Fruit fly (Drosophila melanogaster) whole organism, embryonic: ENCODE measurements around the gene CG17327.
A peak's percentile ranks its signal among the peaks of the same experiment; 100 is the strongest.

ENCODE experiments used
- Awh ChIP-seq: fragments of 200-800 bp; sonication (Bioruptor generic); IDR thresholded peaks from 2 replicates; pipeline ENCODE4, ENCODE4 v1.3.6; 2022; ENCODE audit warnings: missing biosample characterization, missing genetic modification characterization
- Bgb ChIP-seq: fragments of 200-800 bp; sonication (Bioruptor generic); IDR thresholded peaks from 2 replicates; pipeline ENCODE4 v1.3.6; 2022; ENCODE audit warnings: missing biosample characterization, missing genetic modification characterization; ENCODE audit not compliant: partially characterized antibody
- CG1024 ChIP-seq: fragments of 200-800 bp; sonication (Bioruptor generic); IDR thresholded peaks from 2 replicates; pipeline ENCODE4 v1.3.6; 2022; ENCODE audit warnings: missing biosample characterization, missing genetic modification characterization
- CG10274 ChIP-seq: fragments of 200-800 bp; sonication (Bioruptor generic); optimal IDR thresholded peaks from 3 replicates; lab custom pipeline; 2017; ENCODE audit warnings: missing biosample characterization, mild to moderate bottlenecking, missing genetic modification characterization
- CG10462 ChIP-seq: fragments of 200-800 bp; sonication (Bioruptor generic); optimal IDR thresholded peaks from 2 replicates; lab custom pipeline; 2016; ENCODE audit warnings: missing biosample characterization, missing genetic modification characterization
- CG10543 ChIP-seq: fragments of 200-800 bp; sonication (Bioruptor generic); optimal IDR thresholded peaks from 3 replicates; lab custom pipeline; 2017; ENCODE audit warnings: missing biosample characterization, mild to moderate bottlenecking, missing genetic modification characterization, moderate library complexity
- CG11696 ChIP-seq: fragments of 200-800 bp; sonication (Bioruptor generic); IDR thresholded peaks from 2 replicates; pipeline ENCODE4 v1.3.6; 2022; ENCODE audit warnings: missing biosample characterization, missing genetic modification characterization
- CG12071 ChIP-seq: fragments of 200-800 bp; sonication (Bioruptor generic); optimal IDR thresholded peaks from 3 replicates; lab custom pipeline; 2018; ENCODE audit warnings: missing biosample characterization, mild to moderate bottlenecking, missing genetic modification characterization
- CG12299 ChIP-seq: fragments of 200-800 bp; sonication (Bioruptor generic); optimal IDR thresholded peaks from 2 replicates; lab custom pipeline; 2018; ENCODE audit warnings: missing biosample characterization, mild to moderate bottlenecking, missing genetic modification characterization
- CG13775 ChIP-seq: fragments of 200-800 bp; sonication (Bioruptor generic); optimal IDR thresholded peaks from 3 replicates; lab custom pipeline; 2017; ENCODE audit warnings: missing biosample characterization, mild to moderate bottlenecking, missing genetic modification characterization
- CG17612 ChIP-seq: fragments of 200-800 bp; sonication (Bioruptor generic); IDR thresholded peaks from 2 replicates; pipeline ENCODE4 v1.3.6; 2022; ENCODE audit warnings: missing biosample characterization, missing genetic modification characterization
- CG17802 ChIP-seq: fragments of 200-800 bp; sonication (Bioruptor generic); optimal IDR thresholded peaks from 2 replicates; lab custom pipeline; 2018; ENCODE audit warnings: missing biosample characterization, mild to moderate bottlenecking, missing genetic modification characterization, moderate library complexity
- CG18599 ChIP-seq: fragments of 200-800 bp; sonication (Bioruptor generic); optimal IDR thresholded peaks from 3 replicates; lab custom pipeline; 2017; ENCODE audit warnings: missing biosample characterization, missing genetic modification characterization, mild to moderate bottlenecking, moderate library complexity, missing genetic modification reagents
- CG34422 ChIP-seq: fragments of 200-800 bp; sonication (Bioruptor generic); IDR thresholded peaks from 3 replicates; pipeline ENCODE4 v1.3.6; 2022; ENCODE audit warnings: missing biosample characterization, missing genetic modification characterization
- CG3847 ChIP-seq: fragments of 200-800 bp; sonication (Bioruptor generic); IDR thresholded peaks from 2 replicates; pipeline ENCODE4 v1.3.6; 2022; ENCODE audit warnings: missing biosample characterization, missing genetic modification characterization
- CG43689 ChIP-seq: fragments of 200-800 bp; sonication (Bioruptor generic); IDR thresholded peaks from 2 replicates; pipeline ENCODE4 v1.3.6; 2022; ENCODE audit warnings: missing biosample characterization, missing genetic modification characterization
- CG7786 ChIP-seq: fragments of 200-800 bp; sonication (Bioruptor generic); optimal IDR thresholded peaks from 2 replicates; lab custom pipeline; 2016; ENCODE audit warnings: missing biosample characterization, missing genetic modification characterization
- CG7963 ChIP-seq: fragments of 200-800 bp; sonication (Bioruptor generic); IDR thresholded peaks from 3 replicates; pipeline ENCODE4 v1.3.6; 2022; ENCODE audit warnings: missing biosample characterization, missing genetic modification characterization; ENCODE audit not compliant: partially characterized antibody
- CG8478 ChIP-seq: fragments of >200 bp; optimal IDR thresholded peaks from 2 replicates; lab custom pipeline; 2018
- CG8944 ChIP-seq: fragments of 200-800 bp; sonication (Bioruptor generic); optimal IDR thresholded peaks from 3 replicates; lab custom pipeline; 2016; ENCODE audit warnings: missing biosample characterization, missing genetic modification characterization
- CG9797 ChIP-seq: fragments of 200-800 bp; sonication (Bioruptor generic); optimal IDR thresholded peaks from 3 replicates; lab custom pipeline; 2018; ENCODE audit warnings: missing biosample characterization, mild to moderate bottlenecking, missing genetic modification characterization
- CG9932 ChIP-seq: fragments of 200-800 bp; sonication (Bioruptor generic); IDR thresholded peaks from 2 replicates; pipeline ENCODE4 v1.3.6; 2022; ENCODE audit warnings: missing biosample characterization, missing genetic modification characterization
- Camta ChIP-seq: fragments of 200-800 bp; sonication (Bioruptor generic); optimal IDR thresholded peaks from 2 replicates; lab custom pipeline; 2016; ENCODE audit warnings: missing biosample characterization, missing genetic modification characterization
- CkIIα-i1 ChIP-seq: fragments of 200-800 bp; sonication (Bioruptor generic); IDR thresholded peaks from 2 replicates; pipeline ENCODE4 v1.3.6; 2022; ENCODE audit warnings: missing biosample characterization, missing genetic modification characterization
- Drgx ChIP-seq: fragments of 200-800 bp; sonication (Bioruptor generic); IDR thresholded peaks from 2 replicates; pipeline ENCODE4 v1.3.6; 2022; ENCODE audit warnings: missing biosample characterization, missing genetic modification characterization
- HmgZ ChIP-seq: fragments of 200-800 bp; sonication (Bioruptor generic); optimal IDR thresholded peaks from 2 replicates; lab custom pipeline; 2018; ENCODE audit warnings: missing biosample characterization, mild to moderate bottlenecking, missing genetic modification characterization
- Hr78 ChIP-seq, 2 experiments: fragments of 200-800 bp in 1 of 2; fragments of >200 bp in 1 of 2; sonication (Bioruptor generic) in 1 of 2; optimal IDR thresholded peaks; 2 replicates each; lab custom pipeline; 2017 to 2019; ENCODE audit warnings: missing biosample characterization in 2 of 2, missing genetic modification characterization in 2 of 2, mild to moderate bottlenecking in 1 of 2, moderate library complexity in 1 of 2
- Rfx ChIP-seq: fragments of 200-800 bp; sonication (Bioruptor generic); IDR thresholded peaks from 2 replicates; pipeline ENCODE4 v1.3.6; 2022; ENCODE audit warnings: missing biosample characterization, missing genetic modification characterization
- Rx ChIP-seq: fragments of 200-800 bp; sonication (Bioruptor generic); IDR thresholded peaks from 2 replicates; pipeline ENCODE4 v1.3.6; 2022; ENCODE audit warnings: missing biosample characterization, missing genetic modification characterization
- Sin3A ChIP-seq: fragments of >200 bp; optimal IDR thresholded peaks from 2 replicates; lab custom pipeline; 2018
- Sry-δ ChIP-seq: fragments of 200-800 bp; sonication (Bioruptor generic); optimal IDR thresholded peaks from 2 replicates; lab custom pipeline; 2016; ENCODE audit warnings: missing biosample characterization, missing genetic modification characterization
- Stat92E ChIP-seq, 3 experiments: fragments of >200 bp in 2 of 3; fragments of 200-800 bp in 1 of 3; sonication (Bioruptor generic) in 1 of 3; optimal IDR thresholded peaks; 2 replicates each; lab custom pipeline; 2017 to 2019; ENCODE audit warnings: missing biosample characterization in 3 of 3, missing genetic modification characterization in 3 of 3, mild to moderate bottlenecking in 1 of 3, moderate library complexity in 1 of 3
- Trl ChIP-seq, 3 experiments: fragments of >200 bp in 2 of 3; fragments of 200-800 bp in 1 of 3; sonication (Bioruptor generic) in 1 of 3; optimal IDR thresholded peaks; 2 replicates in 1 of 3; 3 replicates in 2 of 3; lab custom pipeline; 2016 to 2017; ENCODE audit warnings: missing biosample characterization in 1 of 3, missing genetic modification characterization in 1 of 3
- cas ChIP-seq: fragments of 200-800 bp; sonication (Bioruptor generic); IDR thresholded peaks from 2 replicates; pipeline ENCODE4 v1.3.6; 2022; ENCODE audit warnings: missing biosample characterization, missing genetic modification characterization
- dan ChIP-seq: fragments of 200-800 bp; sonication (Bioruptor generic); IDR thresholded peaks from 2 replicates; pipeline ENCODE4 v1.3.6; 2022; ENCODE audit warnings: missing biosample characterization, missing genetic modification characterization
- disco-r ChIP-seq: fragments of 200-800 bp; sonication (Bioruptor generic); optimal IDR thresholded peaks from 2 replicates; lab custom pipeline; 2016; ENCODE audit warnings: missing biosample characterization, missing genetic modification characterization
- eve ChIP-seq, 2 experiments: fragments of >200 bp; optimal IDR thresholded peaks; 2 replicates each; lab custom pipeline; 2017; ENCODE audit warnings: missing biosample characterization in 2 of 2, missing genetic modification characterization in 2 of 2
- grn ChIP-seq: fragments of 200-800 bp; sonication (Bioruptor generic); optimal IDR thresholded peaks from 3 replicates; lab custom pipeline; 2017; ENCODE audit warnings: missing biosample characterization, missing genetic modification characterization
- gsb-n ChIP-seq: fragments of 200-800 bp; sonication (Bioruptor generic); optimal IDR thresholded peaks from 3 replicates; lab custom pipeline; 2018; ENCODE audit warnings: missing biosample characterization, mild to moderate bottlenecking, missing genetic modification characterization
- hkb ChIP-seq, 2 experiments: fragments of 200-800 bp in 1 of 2; fragments of >200 bp in 1 of 2; sonication (Bioruptor generic) in 1 of 2; IDR thresholded peaks in 1 of 2; optimal IDR thresholded peaks in 1 of 2; 2 replicates each; pipeline versions ENCODE4 v1.3.6 to Lab custom; 2017 to 2022; ENCODE audit warnings: missing biosample characterization in 1 of 2, missing genetic modification characterization in 1 of 2
- insv ChIP-seq, 2 experiments: fragments of 200-800 bp; sonication (Bioruptor generic); optimal IDR thresholded peaks; 3 replicates each; lab custom pipeline; 2016 to 2018; ENCODE audit warnings: missing biosample characterization in 2 of 2, missing genetic modification characterization in 2 of 2
- jumu ChIP-seq: fragments of 200-800 bp; sonication (Bioruptor generic); optimal IDR thresholded peaks from 3 replicates; lab custom pipeline; 2016; ENCODE audit warnings: missing biosample characterization, missing genetic modification characterization
- ken ChIP-seq: fragments of 200-800 bp; sonication (Bioruptor generic); IDR thresholded peaks from 3 replicates; pipeline ENCODE4 v1.3.6; 2022; ENCODE audit warnings: missing biosample characterization, missing genetic modification characterization
- peb ChIP-seq: fragments of 200-800 bp; sonication (Bioruptor generic); IDR thresholded peaks from 2 replicates; pipeline ENCODE4 v1.3.6; 2022; ENCODE audit warnings: missing biosample characterization, missing genetic modification characterization
- phol ChIP-seq: fragments of 200-800 bp; sonication (Bioruptor generic); optimal IDR thresholded peaks from 3 replicates; lab custom pipeline; 2018; ENCODE audit warnings: missing biosample characterization, mild to moderate bottlenecking, missing genetic modification characterization, moderate library complexity
- row ChIP-seq: fragments of 200-800 bp; sonication (Bioruptor generic); IDR thresholded peaks from 3 replicates; pipeline ENCODE4 v1.3.6; 2022; ENCODE audit warnings: missing biosample characterization, missing genetic modification characterization
- run ChIP-seq: fragments of 200-800 bp; sonication (Bioruptor generic); optimal IDR thresholded peaks from 3 replicates; lab custom pipeline; 2018; ENCODE audit warnings: missing biosample characterization, mild to moderate bottlenecking, missing genetic modification characterization
- scrt ChIP-seq: fragments of 200-800 bp; sonication (Bioruptor generic); optimal IDR thresholded peaks from 2 replicates; lab custom pipeline; 2018; ENCODE audit warnings: missing biosample characterization, mild to moderate bottlenecking, missing genetic modification characterization, moderate library complexity
- trh ChIP-seq: fragments of 200-800 bp; sonication (Bioruptor generic); optimal IDR thresholded peaks from 2 replicates; lab custom pipeline; 2016; ENCODE audit warnings: missing biosample characterization, missing genetic modification characterization
- unc-4 ChIP-seq: fragments of 200-800 bp; sonication (Bioruptor generic); IDR thresholded peaks from 2 replicates; pipeline ENCODE4 v1.3.6; 2022; ENCODE audit warnings: missing biosample characterization, missing genetic modification characterization; ENCODE audit not compliant: partially characterized antibody

The CG17327 gene

dm6 chr3R:12997550-12998233, at the start of gene CG17327, which contains the start of the genes CG44194 and CG7518 (continued):
- TF ChIP-seq Trl (optimal IDR thresholded peaks at IDR 0.05; lab: Kevin White, UChicago) = no peak
- no peak for TF ChIP-seq Trl (GFP tag; optimal IDR thresholded peaks at IDR 0.05; lab: Kevin White, UChicago)
- TF ChIP-seq HmgZ = peak; percentile 2
- no peak for TF ChIP-seq Stat92E (GFP tag; optimal IDR thresholded peaks at IDR 0.05; lab: Kevin White, UChicago)
- no peak for TF ChIP-seq CG18599 (GFP tag; lab: Kevin White, UChicago)
- TF ChIP-seq Sry-δ = peak; percentile 60
- peak; percentile 40; the same call in 1 of the 2 replicates for TF ChIP-seq CG9932 (GFP tag; lab: Robert Waterston, UW)
- no peak for TF ChIP-seq CG10543 (GFP tag; lab: Kevin White, UChicago)
- TF ChIP-seq CG8944 (GFP tag; lab: Kevin White, UChicago) = no peak
- no peak for TF ChIP-seq gsb-n (tag; lab: Kevin White, UChicago)
- TF ChIP-seq CG11696 = no peak
- no peak for TF ChIP-seq CG12071 (GFP tag; lab: Kevin White, UChicago)
- peak; percentile 37 for TF ChIP-seq unc-4 (GFP tag; lab: Robert Waterston, UW)
- TF ChIP-seq CG34422 (GFP tag; lab: Robert Waterston, UW) = peak; percentile 35; the same call in 1 of the 3 replicates
- no peak for TF ChIP-seq disco-r (GFP tag; lab: Kevin White, UChicago)
- no peak for TF ChIP-seq dan (GFP tag; lab: Robert Waterston, UW)
- TF ChIP-seq jumu = no peak
- no peak for TF ChIP-seq ken (GFP tag; lab: Robert Waterston, UW)
- TF ChIP-seq Rx (GFP tag; lab: Robert Waterston, UW) = no peak
- no peak for TF ChIP-seq CG43689
- no peak for TF ChIP-seq CG8478 (lab: Kevin White, UChicago)
- TF ChIP-seq CG1024 = peak; percentile 53; the same call in 1 of the 2 replicates
- 0 out of 3 replicates have a peak, but pooled peaks have one; percentile 48 for TF ChIP-seq CG7963 (GFP tag; lab: Robert Waterston, UW)
- no peak for TF ChIP-seq cas (GFP tag; lab: Robert Waterston, UW)
- TF ChIP-seq phol (tag; lab: Kevin White, UChicago) = peak; percentile 56
- peak; percentile 90 for TF ChIP-seq CG9797 (GFP tag; lab: Kevin White, UChicago)
- no peak for TF ChIP-seq run (tag; lab: Kevin White, UChicago)
- TF ChIP-seq Hr78 (GFP tag; optimal IDR thresholded peaks at IDR 0.05; lab: Kevin White, UChicago) = no peak
- TF ChIP-seq peb (GFP tag; lab: Robert Waterston, UW) = no peak
- TF ChIP-seq hkb (optimal IDR thresholded peaks at IDR 0.05; lab: Kevin White, UChicago) = no peak
- TF ChIP-seq hkb (GFP tag; IDR thresholded peaks at IDR 0.05; lab: Robert Waterston, UW) = no peak
- no peak for TF ChIP-seq Awh (GFP tag; lab: Robert Waterston, UW)
- no peak for TF ChIP-seq Drgx (GFP tag; lab: Robert Waterston, UW)
- no peak for TF ChIP-seq CkIIα-i1 (GFP tag; lab: Robert Waterston, UW)
- peak; percentile 50 for TF ChIP-seq CG13775 (GFP tag; lab: Kevin White, UChicago)
- peak; percentile 29; the same call in 1 of the 2 replicates for TF ChIP-seq Rfx (GFP tag; lab: Robert Waterston, UW)
- peak; percentile 26 for TF ChIP-seq CG7786 (GFP tag; lab: Kevin White, UChicago)
- TF ChIP-seq scrt (GFP tag; lab: Kevin White, UChicago) = no peak
- TF ChIP-seq insv (GFP tag; optimal IDR thresholded peaks at IDR 0.05; lab: Kevin White, UChicago) = no peak
- TF ChIP-seq CG12299 (tag; lab: Kevin White, UChicago) = no peak
- no peak for TF ChIP-seq eve (GFP tag; optimal IDR thresholded peaks at IDR 0.05; lab: Kevin White, UChicago)
- no peak for TF ChIP-seq CG10274 (GFP tag; lab: Kevin White, UChicago)
- peak; percentile 46 for TF ChIP-seq Bgb (GFP tag; lab: Robert Waterston, UW)
- TF ChIP-seq CG10462 = no peak
- TF ChIP-seq CG17802 (tag; lab: Kevin White, UChicago) = peak; percentile 78
- TF ChIP-seq trh (GFP tag; lab: Kevin White, UChicago) = no peak
- TF ChIP-seq Camta (GFP tag; lab: Kevin White, UChicago) = peak; percentile 40
- no peak for TF ChIP-seq CG17612 (GFP tag; lab: Robert Waterston, UW)
- no peak for TF ChIP-seq grn
- TF ChIP-seq row (GFP tag; lab: Robert Waterston, UW) = peak; percentile 84
- TF ChIP-seq Sin3A = peak; percentile 51
- TF ChIP-seq CG3847 (GFP tag; lab: Robert Waterston, UW) = peak; percentile 24; the same call in 1 of the 2 replicates
